Worm (Caenorhabditis elegans): ENCODE measurements around the gene C05D11.8.

DNA sequence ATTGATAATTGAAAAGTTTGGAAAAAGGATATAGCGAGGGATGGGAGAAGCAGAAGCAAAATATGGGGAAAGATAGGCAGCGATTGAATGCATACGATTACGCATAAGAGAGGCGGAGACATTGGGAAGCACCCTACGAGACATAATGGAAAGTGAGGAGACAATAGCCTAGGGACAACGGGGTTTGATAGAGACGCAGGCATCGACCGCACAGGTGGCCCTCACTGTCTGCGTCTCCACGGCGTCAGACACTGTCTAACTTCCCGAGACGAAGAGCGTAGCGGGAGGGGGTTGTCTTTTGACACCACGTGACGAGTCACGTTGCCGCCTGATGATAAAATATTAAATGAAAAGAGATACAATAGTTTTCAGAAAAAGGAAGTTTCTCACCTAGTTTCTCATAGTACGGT, 6.1 kb downstream of the C05D11.8 start:
- TF ChIP-seq unc-62 (GFP tag; optimal IDR thresholded peaks at IDR 0.05), result no peak
- no peak for TF ChIP-seq F52B5.7 (tag; optimal IDR thresholded peaks at IDR 0.05)
- TF ChIP-seq zim-3 (tag; optimal IDR thresholded peaks at IDR 0.05), result no peak
- peak; percentile 51 for TF ChIP-seq ceh-100 (GFP tag; IDR thresholded peaks at IDR 0.05)
- TF ChIP-seq attf-3 (GFP tag; conservative IDR thresholded peaks at IDR 0.05), result no peak
- peak; percentile 68 for TF ChIP-seq K12H6.12 (tag; optimal IDR thresholded peaks at IDR 0.05)
- no peak for TF ChIP-seq snpc-4 (GFP tag; optimal IDR thresholded peaks at IDR 0.05)
- peak in 2 of 4 experiments; percentile 56 to 60 for TF ChIP-seq snpc-4 (tag; optimal IDR thresholded peaks at IDR 0.05)
- TF ChIP-seq B0336.3 (GFP tag; IDR thresholded peaks at IDR 0.05), result peak; percentile 88
